Worm (Caenorhabditis elegans) whole organism, early embryonic: Measurements from ENCODE around the gene F44F4.9.

ENCODE experiments used
- B0310.2 ChIP-seq: sonication (generic microtip); optimal IDR thresholded peaks from 2 replicates; lab custom pipeline; 2016; ENCODE audit warnings: mild to moderate bottlenecking, missing genetic modification characterization, missing compliant biosample characterization
- aly-1 ChIP-seq: sonication (generic microtip); optimal IDR thresholded peaks from 2 replicates; lab custom pipeline; 2016; ENCODE audit warnings: missing genetic modification characterization, missing compliant biosample characterization
- ama-1 ChIP-seq: fragments of 150-350 bp; optimal IDR thresholded peaks from 2 replicates; lab custom pipeline; 2014
- ceh-13 ChIP-seq: fragments of 200-800 bp; sonication (Bioruptor generic); optimal IDR thresholded peaks from 2 replicates; lab custom pipeline; 2018; ENCODE audit warnings: mild to moderate bottlenecking, missing genetic modification characterization, missing compliant biosample characterization
- ceh-36 ChIP-seq: sonication (generic microtip); optimal IDR thresholded peaks from 2 replicates; lab custom pipeline; 2016; ENCODE audit warnings: missing genetic modification characterization, inconsistent platforms, missing compliant biosample characterization
- flt-1 ChIP-seq: fragments of 200-800 bp; sonication (Bioruptor generic); IDR thresholded peaks from 2 replicates; pipeline ENCODE4 v1.3.6; 2022; ENCODE audit warnings: missing genetic modification characterization, missing compliant biosample characterization
- hmbx-1 ChIP-seq: sonication (generic microtip); optimal IDR thresholded peaks from 2 replicates; lab custom pipeline; 2016; ENCODE audit warnings: mild to moderate bottlenecking, missing genetic modification characterization, missing compliant biosample characterization
- hnd-1 ChIP-seq: sonication (generic microtip); optimal IDR thresholded peaks from 2 replicates; lab custom pipeline; 2016; ENCODE audit warnings: missing genetic modification characterization, missing compliant biosample characterization
- pes-1 ChIP-seq: fragments of 200-800 bp; sonication (Bioruptor generic); IDR thresholded peaks from 2 replicates; pipeline ENCODE4 v1.3.6; 2022; ENCODE audit warnings: missing genetic modification reagents, missing genetic modification characterization, missing compliant biosample characterization
- scrt-1 ChIP-seq: fragments of 200-800 bp; sonication (Bioruptor generic); IDR thresholded peaks from 2 replicates; pipeline ENCODE4 v1.3.6; 2022; ENCODE audit warnings: missing genetic modification characterization, missing compliant biosample characterization
- tbx-11 ChIP-seq: fragments of 200-800 bp; sonication (Bioruptor generic); IDR thresholded peaks from 2 replicates; pipeline ENCODE4 v1.3.6; 2022; ENCODE audit warnings: missing genetic modification characterization, missing compliant biosample characterization
- tbx-37 ChIP-seq: fragments of 200-800 bp; sonication (Bioruptor generic); conservative IDR thresholded peaks from 2 replicates; pipeline ENCODE4 v1.3.6; 2022; ENCODE audit warnings: missing genetic modification reagents, missing genetic modification characterization, missing compliant biosample characterization
- tra-4 ChIP-seq: sonication (generic microtip); optimal IDR thresholded peaks from 2 replicates; lab custom pipeline; 2017; ENCODE audit warnings: missing genetic modification characterization, missing compliant biosample characterization

DNA sequence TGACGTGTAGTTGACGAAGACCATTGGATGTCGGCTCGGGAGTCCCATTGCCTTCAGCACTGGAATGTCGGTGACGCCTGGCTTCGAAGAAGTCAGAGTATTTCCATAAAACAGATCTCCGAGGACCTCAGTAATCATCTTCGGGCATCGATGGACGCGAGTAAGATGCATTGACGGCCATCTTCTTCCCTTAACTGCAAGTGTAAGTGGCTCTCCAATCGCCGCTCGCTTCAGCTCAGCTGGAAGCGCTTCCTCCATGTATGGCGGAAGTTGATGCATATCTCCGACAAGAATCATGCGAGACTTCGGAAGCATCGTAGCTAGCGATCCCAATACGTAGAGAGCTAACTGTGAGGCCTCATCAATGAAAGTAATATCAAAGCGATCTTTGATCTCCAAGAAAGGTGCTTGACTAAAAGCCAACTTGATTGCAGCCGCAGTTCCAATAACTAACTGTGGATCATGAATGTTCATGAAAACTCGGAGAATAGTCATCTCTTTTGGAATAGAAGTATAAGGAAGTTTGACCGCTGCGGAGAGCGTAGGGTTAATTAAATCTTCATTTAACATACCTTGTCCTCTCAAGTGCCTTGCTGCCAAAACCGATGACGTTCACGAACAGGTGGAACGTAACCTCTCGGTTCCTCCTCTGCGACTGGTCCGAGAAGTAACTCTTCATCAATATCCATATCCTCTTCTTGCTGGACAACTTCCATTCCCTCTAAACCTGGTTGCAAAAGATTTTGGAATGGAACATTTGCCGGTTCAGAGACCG is 18.5 kb upstream of the F44F4.9 start:
- TF ChIP-seq B0310.2 (tag; lab: Kevin White, UChicago) (no peak), scrt-1 (GFP tag; lab: Robert Waterston, UW) (no peak), hnd-1 (tag; lab: Kevin White, UChicago) (no peak), ama-1 (lab: Kevin White, UChicago) (no peak), flt-1 (no peak), tra-4 (tag; lab: Kevin White, UChicago) (no peak), tbx-11 (GFP tag; lab: Robert Waterston, UW) (no peak), ceh-36 (tag; lab: Kevin White, UChicago) (no peak), ceh-13 (no peak), hmbx-1 (tag; lab: Kevin White, UChicago) (no peak), aly-1 (tag; lab: Kevin White, UChicago) (no peak), pes-1 (no peak), tbx-37 (GFP tag; lab: Robert Waterston, UW) (no peak)
